Fruit fly (Drosophila melanogaster): ENCODE data around the gene Pop1.

DNA sequence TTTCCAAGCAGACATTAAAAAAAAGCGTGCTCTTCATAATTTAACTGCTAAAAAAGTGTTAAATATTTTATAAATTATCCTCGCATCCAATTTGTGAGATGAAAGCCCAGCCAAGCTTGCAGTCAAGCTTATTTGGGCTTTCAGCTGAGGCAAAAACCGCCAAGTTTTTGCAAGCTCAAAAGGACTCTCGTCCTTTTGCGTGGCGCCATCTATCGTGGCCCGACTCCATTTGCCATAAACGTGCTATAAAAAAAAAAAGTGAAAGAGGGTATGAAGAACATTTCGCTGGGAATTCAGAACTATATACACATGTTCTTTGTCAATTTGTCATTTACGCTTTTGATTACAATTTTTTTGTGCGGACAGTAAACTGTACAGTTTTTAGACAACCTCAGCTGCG lies 34.0 kb upstream of the Pop1 start:
- TF ChIP-seq tj (GFP tag; optimal IDR thresholded peaks at IDR 0.05) = no peak
- TF ChIP-seq cic (GFP tag; optimal IDR thresholded peaks at IDR 0.05) = no peak
- TF ChIP-seq bab1 (GFP tag; optimal IDR thresholded peaks at IDR 0.05) = no peak
- TF ChIP-seq pad (GFP tag; optimal IDR thresholded peaks at IDR 0.05) = no peak
- no peak for TF ChIP-seq Clk (GFP tag; optimal IDR thresholded peaks at IDR 0.05)
- no peak for TF ChIP-seq CG11617 (GFP tag; optimal IDR thresholded peaks at IDR 0.05)
- TF ChIP-seq CG7101 (tag; optimal IDR thresholded peaks at IDR 0.05) = no peak
- TF ChIP-seq CG5204 (GFP tag; optimal IDR thresholded peaks at IDR 0.05) = no peak
- no peak for TF ChIP-seq toe (GFP tag; optimal IDR thresholded peaks at IDR 0.05)
- no peak for TF ChIP-seq ovo (GFP tag; optimal IDR thresholded peaks at IDR 0.05)
- no peak for TF ChIP-seq CG33017 (tag; optimal IDR thresholded peaks at IDR 0.05)
- no peak for TF ChIP-seq CG14711 (tag; optimal IDR thresholded peaks at IDR 0.05)
- TF ChIP-seq CG1620 (GFP tag; optimal IDR thresholded peaks at IDR 0.05) = no peak
- no peak for TF ChIP-seq Mnt (GFP tag; optimal IDR thresholded peaks at IDR 0.05)
